Fruit fly (Drosophila melanogaster): ENCODE results near the gene Fdx1.

DNA sequence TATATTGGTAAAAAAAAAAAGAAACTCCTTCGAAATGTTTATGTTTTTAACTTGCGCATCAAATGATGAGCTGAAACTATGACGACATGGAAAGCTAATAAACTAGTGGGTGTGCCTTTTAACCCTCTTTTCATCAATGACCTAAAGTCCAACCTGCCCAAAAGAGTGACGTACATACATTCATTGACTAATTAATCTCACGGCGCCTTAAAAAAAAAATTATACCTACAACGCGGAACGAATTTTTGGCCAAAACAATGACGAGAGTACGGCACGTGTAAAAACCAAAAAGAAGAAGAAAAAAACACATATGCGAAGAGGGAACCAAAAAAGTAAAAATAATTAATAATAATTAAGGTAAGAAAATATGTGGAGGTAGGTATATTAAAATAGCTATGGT is 32.5 kb downstream of the Fdx1 start, which contains the start of gene PGRP-LC:
- TF ChIP-seq topi (GFP tag; optimal IDR thresholded peaks at IDR 0.05), result no peak
- TF ChIP-seq dsx (GFP tag; optimal IDR thresholded peaks at IDR 0.05; ENCODE audit: poor library complexity, severe bottlenecking), result no peak
- TF ChIP-seq Hr39 (GFP tag; optimal IDR thresholded peaks at IDR 0.05), result no peak
- TF ChIP-seq CG8632 (GFP tag; optimal IDR thresholded peaks at IDR 0.05), result no peak
- no peak for TF ChIP-seq CG6792 (GFP tag; optimal IDR thresholded peaks at IDR 0.05)
- no peak for TF ChIP-seq CG6163 (GFP tag; IDR thresholded peaks at IDR 0.05)
- TF ChIP-seq Sox15 (GFP tag; optimal IDR thresholded peaks at IDR 0.05), result no peak
- no peak for TF ChIP-seq Hr4 (GFP tag; optimal IDR thresholded peaks at IDR 0.05)
- no peak for TF ChIP-seq CG10631 (GFP tag; optimal IDR thresholded peaks at IDR 0.05)
- TF ChIP-seq Eip75B (GFP tag; optimal IDR thresholded peaks at IDR 0.05), result no peak
- TF ChIP-seq CG10669 (GFP tag; optimal IDR thresholded peaks at IDR 0.05), result no peak
- TF ChIP-seq CG8119 (GFP tag; IDR thresholded peaks at IDR 0.05), result no peak
- no peak for TF ChIP-seq CG4318 (GFP tag; optimal IDR thresholded peaks at IDR 0.05)

Data from whole organism, prepupa.